Worm (Caenorhabditis elegans) whole organism, L1 larva: ENCODE results near the gene F54B8.1.

Experiments used
- C34B4.2 ChIP-seq: sonication (generic microtip); optimal IDR thresholded peaks from 2 replicates; lab custom pipeline; 2017; ENCODE audit warnings: mild to moderate bottlenecking, missing genetic modification characterization, missing compliant biosample characterization
- aly-2 ChIP-seq: fragments of 150-350 bp; optimal IDR thresholded peaks from 2 replicates; lab custom pipeline; 2014; ENCODE audit warnings: missing biosample characterization, missing genetic modification characterization
- ama-1 ChIP-seq: fragments of 150-350 bp; optimal IDR thresholded peaks from 2 replicates; lab custom pipeline; 2014
- blmp-1 ChIP-seq: fragments of 150-350 bp; optimal IDR thresholded peaks from 2 replicates; lab custom pipeline; 2014; ENCODE audit warnings: missing biosample characterization, missing genetic modification characterization
- ceh-82 ChIP-seq, 3 experiments: fragments of 150-350 bp in 1 of 3; sonication (generic microtip) in 2 of 3; optimal IDR thresholded peaks; 2 replicates each; lab custom pipeline; 2014 to 2017; ENCODE audit warnings: missing biosample characterization in 3 of 3, missing genetic modification characterization in 3 of 3
- fos-1 ChIP-seq: fragments of 150-350 bp; optimal IDR thresholded peaks from 2 replicates; lab custom pipeline; 2014; ENCODE audit warnings: missing biosample characterization, missing genetic modification characterization
- nhr-11 ChIP-seq: fragments of 150-350 bp; optimal IDR thresholded peaks from 2 replicates; lab custom pipeline; 2014; ENCODE audit warnings: missing biosample characterization, missing genetic modification characterization
- rnt-1 ChIP-seq: sonication (generic microtip); optimal IDR thresholded peaks from 2 replicates; lab custom pipeline; 2016; ENCODE audit warnings: mild to moderate bottlenecking, missing genetic modification characterization, moderate library complexity, missing compliant biosample characterization
- skn-1 ChIP-seq: fragments of 150-350 bp; optimal IDR thresholded peaks from 2 replicates; lab custom pipeline; 2014; ENCODE audit warnings: missing biosample characterization, missing genetic modification characterization

DNA sequence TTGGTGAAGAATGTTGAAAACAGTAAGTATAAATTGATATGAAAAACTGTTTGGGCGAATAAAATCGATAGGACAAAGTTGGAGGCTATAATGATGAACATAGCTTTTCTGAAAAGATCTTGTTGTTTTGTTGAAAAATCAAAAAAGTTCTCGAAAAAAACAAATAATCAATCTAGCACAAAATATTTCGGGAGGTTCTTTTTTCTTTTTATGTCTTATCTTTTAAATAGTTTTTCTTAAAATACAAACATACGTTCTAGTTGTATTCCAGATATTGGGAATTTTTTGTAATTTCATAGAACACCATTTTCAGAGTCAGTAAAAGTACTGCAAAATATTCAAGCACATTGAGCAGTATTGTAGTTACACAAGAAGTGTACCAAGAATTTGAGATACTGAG lies 19.4 kb downstream of the F54B8.1 start, which contains the start of gene srbc-55:
- TF ChIP-seq rnt-1 = no peak
- TF ChIP-seq aly-2 (tag; lab: Kevin White, UChicago) = no peak
- no peak for TF ChIP-seq blmp-1 (tag; lab: Kevin White, UChicago)
- TF ChIP-seq ama-1 (lab: Kevin White, UChicago) = no peak
- no peak for TF ChIP-seq C34B4.2 (tag; lab: Kevin White, UChicago)
- no peak for TF ChIP-seq fos-1 (tag; lab: Kevin White, UChicago)
- TF ChIP-seq skn-1 = no peak
- TF ChIP-seq nhr-11 = no peak
- TF ChIP-seq ceh-82 (tag; optimal IDR thresholded peaks at IDR 0.05; lab: Kevin White, UChicago) = no peak
